Worm (Caenorhabditis elegans): ENCODE measurements around the gene R53.4.

Gene R53.4

ce11 chrII:9948662-9949061 lies 19.2 kb downstream of the R53.4 start:
- no peak for TF ChIP-seq unc-62 (GFP tag; optimal IDR thresholded peaks at IDR 0.05)

- no peak for TF ChIP-seq unc-62 (GFP tag; optimal IDR thresholded peaks at IDR 0.05)
Measured at ce11 chrII:9943837-9944236, 24.0 kb downstream of the R53.4 start, which contains the start of gene flad-1. flad-1 (plus strand) TSS chrII:9944137.

- TF ChIP-seq unc-62 (GFP tag; optimal IDR thresholded peaks at IDR 0.05) = no peak
Measured at ce11 chrII:9943246-9943645, 24.6 kb downstream of the R53.4 start.

ce11 chrII:9940430-9940829 lies 27.4 kb downstream of the R53.4 start, which contains the start of gene ufd-3:
ufd-3 (plus strand) TSS chrII:9940753.
- TF ChIP-seq unc-62 (GFP tag; optimal IDR thresholded peaks at IDR 0.05) = no peak

- no peak for TF ChIP-seq unc-62 (GFP tag; optimal IDR thresholded peaks at IDR 0.05)
Measured at ce11 chrII:9938877-9939276, 29.0 kb downstream of the R53.4 start, which contains the start of the genes C05C10.7 and C05C10.5. C05C10.7 (minus strand) TSS chrII:9938971. C05C10.5 (plus strand) TSS chrII:9939040.

ce11 chrII:9937611-9938010 lies 30.2 kb downstream of the R53.4 start:
- no peak for TF ChIP-seq unc-62 (GFP tag; optimal IDR thresholded peaks at IDR 0.05)

- no peak for TF ChIP-seq unc-62 (GFP tag; optimal IDR thresholded peaks at IDR 0.05)
Measured at ce11 chrII:9936859-9937258, 31.0 kb downstream of the R53.4 start, which contains the start of gene C05C10.3. C05C10.3 (minus strand) TSS chrII:9936893.

- no peak for TF ChIP-seq unc-62 (GFP tag; optimal IDR thresholded peaks at IDR 0.05)
Measured at ce11 chrII:9935664-9936063, 32.2 kb downstream of the R53.4 start.

- no peak for TF ChIP-seq unc-62 (GFP tag; optimal IDR thresholded peaks at IDR 0.05)
Measured at ce11 chrII:9935044-9935599, 32.7 kb downstream of the R53.4 start.

ce11 chrII:9934570-9934969 lies 33.3 kb downstream of the R53.4 start:
- no peak for TF ChIP-seq unc-62 (GFP tag; optimal IDR thresholded peaks at IDR 0.05)

- TF ChIP-seq unc-62 (GFP tag; optimal IDR thresholded peaks at IDR 0.05) = no peak
Measured at ce11 chrII:9933947-9934383, 33.9 kb downstream of the R53.4 start.

ce11 chrII:9931476-9931875 lies 36.4 kb downstream of the R53.4 start, which contains the start of gene pho-11:
pho-11 (plus strand) TSS chrII:9931849.
- TF ChIP-seq unc-62 (GFP tag; optimal IDR thresholded peaks at IDR 0.05) = no peak

- no peak for TF ChIP-seq unc-62 (GFP tag; optimal IDR thresholded peaks at IDR 0.05)
Measured at ce11 chrII:9931012-9931411, 36.8 kb downstream of the R53.4 start.

- TF ChIP-seq unc-62 (GFP tag; optimal IDR thresholded peaks at IDR 0.05) = no peak
Measured at ce11 chrII:9928470-9928869, 39.4 kb downstream of the R53.4 start.

ce11 chrII:9921622-9922269 lies 46.1 kb downstream of the R53.4 start, which contains the start of gene C05C10.2:
C05C10.2 (plus strand) TSS chrII:9922219.
- no peak for TF ChIP-seq unc-62 (GFP tag; optimal IDR thresholded peaks at IDR 0.05)

ce11 chrII:9920468-9920867 lies 47.4 kb downstream of the R53.4 start, which contains the start of gene pho-10:
pho-10 (minus strand) TSS chrII:9920568.
- TF ChIP-seq unc-62 (GFP tag; optimal IDR thresholded peaks at IDR 0.05) = no peak

- TF ChIP-seq unc-62 (GFP tag; optimal IDR thresholded peaks at IDR 0.05) = no peak
Measured at ce11 chrII:9917904-9918303, 49.9 kb downstream of the R53.4 start, which contains the start of gene C05C10.8. C05C10.8 (minus strand) TSS chrII:9918004.
